Worm (Caenorhabditis elegans): Measurements from ENCODE around the gene sgnh-1.
A peak's percentile ranks its signal among the peaks of the same experiment; 100 is the strongest.

The sgnh-1 gene

DNA sequence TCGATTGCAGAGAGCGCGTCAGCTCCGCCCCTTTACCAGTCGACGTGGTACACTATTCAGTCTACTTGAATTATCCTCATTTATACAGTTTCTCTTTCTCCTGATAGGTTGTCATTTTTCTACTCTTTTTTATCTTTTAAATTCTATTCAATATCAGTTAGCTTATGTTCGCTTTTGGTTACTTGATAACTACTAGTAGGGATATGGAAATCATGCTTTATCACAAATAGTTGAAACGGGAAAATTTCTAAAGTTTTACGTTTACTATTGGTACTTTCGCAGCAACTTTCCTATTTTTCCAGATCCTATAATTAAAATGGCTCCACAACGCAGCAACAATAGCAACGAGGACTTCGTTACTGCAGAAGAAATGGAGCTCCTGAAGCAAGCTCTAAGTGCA lies at the start of gene sgnh-1:
Gene sgnh-1, plus strand, starts transcription at position 301 of the 400 bp plus-strand sequence.
- no peak for TF ChIP-seq pes-1 (GFP tag; IDR thresholded peaks at IDR 0.05)
- no peak for TF ChIP-seq hmbx-1 (tag; optimal IDR thresholded peaks at IDR 0.05)
- TF ChIP-seq hmg-4 (GFP tag; optimal IDR thresholded peaks at IDR 0.05) = no peak
- TF ChIP-seq ama-1 (optimal IDR thresholded peaks at IDR 0.05) = no peak
- TF ChIP-seq tbx-11 (GFP tag; IDR thresholded peaks at IDR 0.05) = no peak
- TF ChIP-seq ets-7 (tag; optimal IDR thresholded peaks at IDR 0.05) = no peak
- no peak for TF ChIP-seq tbx-37 (GFP tag; conservative IDR thresholded peaks at IDR 0.05)
- no peak for TF ChIP-seq sea-1 (GFP tag; conservative IDR thresholded peaks at IDR 0.05)
- no peak for TF ChIP-seq tra-4 (tag; optimal IDR thresholded peaks at IDR 0.05)
- no peak for TF ChIP-seq B0310.2 (tag; optimal IDR thresholded peaks at IDR 0.05)
- no peak for TF ChIP-seq F13C5.2 (tag; optimal IDR thresholded peaks at IDR 0.05)
- TF ChIP-seq hnd-1 (tag; optimal IDR thresholded peaks at IDR 0.05) = no peak
- TF ChIP-seq flt-1 (GFP tag; IDR thresholded peaks at IDR 0.05) = no peak

DNA sequence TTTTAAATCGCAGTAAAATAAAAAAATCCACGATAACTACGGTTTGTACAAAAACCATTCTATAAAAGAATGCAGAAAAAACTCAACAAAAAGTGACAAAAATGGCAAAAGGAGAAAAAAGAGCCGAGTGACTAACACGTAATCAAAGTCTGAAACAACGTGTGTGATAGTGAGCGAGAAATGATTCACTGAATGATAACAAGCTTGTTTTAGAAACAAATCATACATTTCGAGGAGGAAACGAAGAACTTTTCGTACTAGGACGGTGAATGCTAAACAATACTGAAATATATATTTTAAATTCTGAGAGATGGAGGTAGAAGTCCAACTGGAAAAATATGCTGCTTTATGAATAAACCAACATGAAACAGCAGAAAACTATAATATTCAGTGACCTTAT lies 47.7 kb upstream of the sgnh-1 start:
- TF ChIP-seq ama-1 (optimal IDR thresholded peaks at IDR 0.05) (no peak), tra-4 (tag; optimal IDR thresholded peaks at IDR 0.05) (no peak), hnd-1 (tag; optimal IDR thresholded peaks at IDR 0.05) (no peak), pes-1 (GFP tag; IDR thresholded peaks at IDR 0.05) (no peak), scrt-1 (GFP tag; IDR thresholded peaks at IDR 0.05) (no peak), flt-1 (GFP tag; IDR thresholded peaks at IDR 0.05) (no peak), B0310.2 (tag; optimal IDR thresholded peaks at IDR 0.05) (no peak), sea-1 (GFP tag; conservative IDR thresholded peaks at IDR 0.05) (no peak), hmbx-1 (tag; optimal IDR thresholded peaks at IDR 0.05) (no peak), tbx-37 (GFP tag; conservative IDR thresholded peaks at IDR 0.05) (no peak), tbx-11 (GFP tag; IDR thresholded peaks at IDR 0.05) (no peak), ceh-36 (tag; optimal IDR thresholded peaks at IDR 0.05) (no peak), ceh-13 (GFP tag; optimal IDR thresholded peaks at IDR 0.05) (no peak), hmg-4 (GFP tag; optimal IDR thresholded peaks at IDR 0.05) (no peak), ets-7 (tag; optimal IDR thresholded peaks at IDR 0.05) (no peak)

DNA sequence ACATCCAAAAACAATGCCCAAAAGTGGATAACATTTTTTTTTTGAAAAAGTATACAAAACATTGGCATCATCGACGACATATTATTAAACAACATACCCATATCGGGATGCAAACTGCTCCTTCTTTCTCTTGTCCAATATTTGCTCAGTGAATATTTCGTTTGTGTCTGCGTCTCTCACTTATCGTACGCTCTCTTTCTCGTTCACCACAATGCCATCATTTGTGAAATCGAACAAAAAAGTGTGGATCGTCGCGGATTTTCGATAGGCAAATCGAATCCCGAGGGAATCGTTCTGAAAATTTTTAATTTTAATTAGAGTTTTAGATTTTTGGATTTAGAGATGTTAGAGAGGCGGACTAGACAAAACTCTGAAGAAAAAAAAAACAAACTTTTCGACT lies 42.9 kb upstream of the sgnh-1 start, which contains the start of gene tat-2:
Gene tat-2, minus strand, starts transcription at position 101 of the 400 bp plus-strand sequence.
- TF ChIP-seq ceh-13 (GFP tag; optimal IDR thresholded peaks at IDR 0.05) (no peak), ama-1 (optimal IDR thresholded peaks at IDR 0.05) (no peak), tbx-37 (GFP tag; conservative IDR thresholded peaks at IDR 0.05) (no peak), scrt-1 (GFP tag; IDR thresholded peaks at IDR 0.05) (no peak), hnd-1 (tag; optimal IDR thresholded peaks at IDR 0.05) (no peak), flt-1 (GFP tag; IDR thresholded peaks at IDR 0.05) (no peak), tbx-11 (GFP tag; IDR thresholded peaks at IDR 0.05) (no peak), hmg-4 (GFP tag; optimal IDR thresholded peaks at IDR 0.05) (no peak), pes-1 (GFP tag; IDR thresholded peaks at IDR 0.05) (no peak), tra-4 (tag; optimal IDR thresholded peaks at IDR 0.05) (no peak), aly-1 (tag; optimal IDR thresholded peaks at IDR 0.05) (no peak), ceh-36 (tag; optimal IDR thresholded peaks at IDR 0.05) (no peak), ets-7 (tag; optimal IDR thresholded peaks at IDR 0.05) (no peak), sea-1 (GFP tag; conservative IDR thresholded peaks at IDR 0.05) (no peak)

DNA sequence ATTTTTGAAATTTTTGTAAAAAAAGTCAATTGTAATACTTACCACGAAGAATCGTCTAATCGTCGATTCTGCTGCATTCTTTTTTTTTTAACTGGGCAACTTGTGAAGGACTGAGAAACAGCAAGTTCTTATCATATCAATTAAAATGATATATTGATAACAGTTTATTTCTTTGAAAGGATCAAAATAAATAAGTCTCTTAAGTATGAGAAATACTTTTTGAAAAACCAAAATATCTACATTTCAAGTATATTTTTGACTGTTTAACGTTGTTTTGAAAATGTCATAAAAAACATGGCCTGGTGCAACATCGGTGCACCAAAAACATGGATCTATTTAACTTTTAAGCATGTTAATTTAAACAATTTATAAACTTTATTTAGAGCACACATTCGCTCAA lies 33.5 kb upstream of the sgnh-1 start, which contains the start of gene Y17G9A.2:
Gene Y17G9A.2, minus strand, starts transcription at position 101 of the 400 bp plus-strand sequence.
- TF ChIP-seq sea-1 (GFP tag; conservative IDR thresholded peaks at IDR 0.05) (no peak), ceh-36 (tag; optimal IDR thresholded peaks at IDR 0.05) (no peak), tra-4 (tag; optimal IDR thresholded peaks at IDR 0.05) (no peak), hmbx-1 (tag; optimal IDR thresholded peaks at IDR 0.05) (no peak), tbx-37 (GFP tag; conservative IDR thresholded peaks at IDR 0.05) (no peak), B0310.2 (tag; optimal IDR thresholded peaks at IDR 0.05) (no peak)

DNA sequence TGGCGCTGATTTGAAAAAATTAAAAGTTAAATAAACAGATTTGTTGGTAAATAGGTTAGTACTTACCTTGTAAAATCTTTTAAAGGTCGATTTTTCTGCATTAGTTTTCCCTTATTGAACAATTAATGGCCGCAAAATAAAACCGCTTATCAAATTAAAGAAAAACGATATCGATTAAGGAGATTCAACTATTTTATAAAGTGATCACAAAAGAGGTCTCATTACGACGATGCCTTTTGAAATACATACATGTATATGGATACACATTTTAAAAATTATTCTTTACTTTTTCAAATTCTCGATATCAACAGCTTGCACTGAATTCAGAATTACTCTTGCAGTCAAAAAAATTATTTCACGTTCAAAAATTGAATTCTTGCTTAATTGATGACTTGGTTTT lies 31.1 kb upstream of the sgnh-1 start, which contains the start of gene Y17G9A.3:
Gene Y17G9A.3, minus strand, starts transcription at position 101 of the 400 bp plus-strand sequence.
- TF ChIP-seq scrt-1 (GFP tag; IDR thresholded peaks at IDR 0.05) (no peak), ceh-36 (tag; optimal IDR thresholded peaks at IDR 0.05) (no peak), hmg-4 (GFP tag; optimal IDR thresholded peaks at IDR 0.05) (no peak), flt-1 (GFP tag; IDR thresholded peaks at IDR 0.05) (no peak), ama-1 (optimal IDR thresholded peaks at IDR 0.05) (no peak), hnd-1 (tag; optimal IDR thresholded peaks at IDR 0.05) (no peak), ceh-13 (GFP tag; optimal IDR thresholded peaks at IDR 0.05) (no peak), ets-7 (tag; optimal IDR thresholded peaks at IDR 0.05) (no peak), aly-1 (tag; optimal IDR thresholded peaks at IDR 0.05) (no peak), pes-1 (GFP tag; IDR thresholded peaks at IDR 0.05) (no peak), tbx-37 (GFP tag; conservative IDR thresholded peaks at IDR 0.05) (no peak), B0310.2 (tag; optimal IDR thresholded peaks at IDR 0.05) (no peak), tbx-11 (GFP tag; IDR thresholded peaks at IDR 0.05) (no peak), hmbx-1 (tag; optimal IDR thresholded peaks at IDR 0.05) (no peak), F13C5.2 (tag; optimal IDR thresholded peaks at IDR 0.05) (no peak)

DNA sequence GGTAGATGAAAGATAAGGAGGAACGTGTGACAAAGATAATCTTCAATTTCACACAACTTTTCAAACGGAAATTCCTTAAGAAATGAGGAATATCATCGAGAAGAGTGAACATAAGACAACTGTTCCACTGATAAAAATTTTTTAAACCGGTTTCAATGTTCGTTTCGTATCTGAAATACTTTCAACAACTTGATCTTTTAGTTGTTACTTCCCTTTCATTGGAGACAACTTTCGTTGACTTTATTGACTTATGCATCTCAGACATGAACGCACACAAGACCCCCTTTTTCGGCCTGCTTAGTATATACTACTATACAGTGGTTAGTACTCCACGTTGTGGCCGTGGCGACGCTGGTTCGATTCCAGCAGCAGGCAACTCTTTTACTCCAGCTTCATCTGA lies 28.3 kb upstream of the sgnh-1 start, which contains the start of the genes Y17G9A.4 and str-173:
Gene Y17G9A.4, minus strand, starts transcription at position 101 of the 400 bp plus-strand sequence.
Gene str-173, plus strand, starts transcription at position 325 of the 400 bp plus-strand sequence.
- TF ChIP-seq aly-1 (tag; optimal IDR thresholded peaks at IDR 0.05) = no peak

DNA sequence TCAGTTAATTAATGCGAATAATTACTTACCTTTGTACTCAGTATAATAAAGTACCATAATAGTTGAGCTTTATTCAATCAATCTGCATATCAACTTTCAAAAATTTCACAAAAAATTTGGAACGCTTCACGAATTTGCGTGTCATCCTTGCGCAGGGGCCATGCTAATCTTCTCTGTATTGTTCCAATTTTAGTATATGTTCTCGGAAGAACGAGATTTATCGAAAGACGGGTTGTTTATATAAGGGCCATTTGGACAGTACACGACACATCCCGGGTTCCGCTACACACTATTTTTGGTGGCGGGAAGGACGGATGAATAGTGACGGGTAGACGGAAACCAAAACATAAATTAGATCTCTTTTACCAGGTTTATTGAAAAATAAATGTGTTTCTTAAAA lies 25.2 kb upstream of the sgnh-1 start:
- TF ChIP-seq ceh-13 (GFP tag; optimal IDR thresholded peaks at IDR 0.05) (no peak), hmg-4 (GFP tag; optimal IDR thresholded peaks at IDR 0.05) (no peak), pes-1 (GFP tag; IDR thresholded peaks at IDR 0.05) (0 out of 2 replicates have a peak, but pooled peaks have one; percentile 32), flt-1 (GFP tag; IDR thresholded peaks at IDR 0.05) (no peak), scrt-1 (GFP tag; IDR thresholded peaks at IDR 0.05) (no peak), tra-4 (tag; optimal IDR thresholded peaks at IDR 0.05) (no peak), ama-1 (optimal IDR thresholded peaks at IDR 0.05) (no peak), tbx-11 (GFP tag; IDR thresholded peaks at IDR 0.05) (0 out of 2 replicates have a peak, but pooled peaks have one; percentile 19), ets-7 (tag; optimal IDR thresholded peaks at IDR 0.05) (no peak), hnd-1 (tag; optimal IDR thresholded peaks at IDR 0.05) (no peak), sea-1 (GFP tag; conservative IDR thresholded peaks at IDR 0.05) (no peak), ceh-36 (tag; optimal IDR thresholded peaks at IDR 0.05) (no peak), B0310.2 (tag; optimal IDR thresholded peaks at IDR 0.05) (no peak), F13C5.2 (tag; optimal IDR thresholded peaks at IDR 0.05) (no peak)
